Fruit fly (Drosophila melanogaster) whole organism, pupa: ENCODE data around the gene CG10026.
A peak's percentile ranks its signal among the peaks of the same experiment; 100 is the strongest.

ENCODE experiments used
- CG10348 ChIP-seq: fragments of 200-800 bp; sonication (Bioruptor generic); IDR thresholded peaks from 2 replicates; pipeline ENCODE4 v1.3.6; 2022; ENCODE audit warnings: missing biosample characterization, missing genetic modification characterization
- CG12605 ChIP-seq: fragments of 200-800 bp; sonication (Bioruptor generic); IDR thresholded peaks from 2 replicates; pipeline ENCODE4 v1.3.6; 2022; ENCODE audit warnings: missing biosample characterization, missing genetic modification characterization
- CG13204 ChIP-seq: fragments of 200-800 bp; sonication (Bioruptor generic); optimal IDR thresholded peaks from 2 replicates; lab custom pipeline; 2018; ENCODE audit warnings: missing biosample characterization, mild to moderate bottlenecking, missing genetic modification characterization, moderate library complexity
- CG14655 ChIP-seq: fragments of 200-800 bp; sonication (Bioruptor generic); optimal IDR thresholded peaks from 3 replicates; lab custom pipeline; 2017; ENCODE audit warnings: mild to moderate bottlenecking, missing biosample characterization, missing genetic modification reagents, missing genetic modification characterization
- CG15710 ChIP-seq: fragments of 200-800 bp; sonication (Bioruptor generic); optimal IDR thresholded peaks from 2 replicates; lab custom pipeline; 2018; ENCODE audit warnings: missing biosample characterization, mild to moderate bottlenecking, missing genetic modification characterization, moderate library complexity
- CG17806 ChIP-seq: fragments of 200-800 bp; sonication (Bioruptor generic); optimal IDR thresholded peaks from 2 replicates; lab custom pipeline; 2018; ENCODE audit warnings: missing biosample characterization, mild to moderate bottlenecking, missing genetic modification characterization, moderate library complexity
- CG32121 ChIP-seq: fragments of 200-800 bp; sonication (Bioruptor generic); IDR thresholded peaks from 2 replicates; pipeline ENCODE4 v1.3.6; 2022; ENCODE audit warnings: missing biosample characterization, missing genetic modification characterization
- CG34367 ChIP-seq: fragments of 200-800 bp; sonication (Bioruptor generic); optimal IDR thresholded peaks from 2 replicates; lab custom pipeline; 2018; ENCODE audit warnings: missing biosample characterization, mild to moderate bottlenecking, missing genetic modification characterization
- CG4496 ChIP-seq: fragments of 200-800 bp; sonication (Bioruptor generic); IDR thresholded peaks from 3 replicates; pipeline ENCODE4 v1.3.6; 2022; ENCODE audit warnings: missing biosample characterization, missing genetic modification characterization
- CG8159 ChIP-seq: fragments of 200-800 bp; sonication (Bioruptor generic); optimal IDR thresholded peaks from 3 replicates; lab custom pipeline; 2018; ENCODE audit warnings: missing biosample characterization, mild to moderate bottlenecking, missing genetic modification characterization, moderate library complexity
- CG8301 ChIP-seq: fragments of 200-800 bp; sonication (Bioruptor generic); optimal IDR thresholded peaks from 2 replicates; lab custom pipeline; 2018; ENCODE audit warnings: missing biosample characterization, mild to moderate bottlenecking, missing genetic modification characterization
- CG9948 ChIP-seq: fragments of 200-800 bp; sonication (Bioruptor generic); optimal IDR thresholded peaks from 2 replicates; lab custom pipeline; 2018; ENCODE audit warnings: missing biosample characterization, mild to moderate bottlenecking, missing genetic modification characterization, moderate library complexity
- D1 ChIP-seq: fragments of 200-800 bp; sonication (Bioruptor generic); optimal IDR thresholded peaks from 2 replicates; lab custom pipeline; 2018; ENCODE audit warnings: missing biosample characterization, mild to moderate bottlenecking, missing genetic modification characterization, moderate library complexity
- EcR ChIP-seq: fragments of 200-800 bp; sonication (Bioruptor generic); optimal IDR thresholded peaks from 3 replicates; lab custom pipeline; 2019; ENCODE audit warnings: missing biosample characterization, missing genetic modification characterization, mild to moderate bottlenecking, moderate library complexity, missing genetic modification reagents
- Ets98B ChIP-seq: fragments of 200-800 bp; sonication (Bioruptor generic); IDR thresholded peaks from 2 replicates; pipeline ENCODE4 v1.3.6; 2022; ENCODE audit warnings: missing biosample characterization, missing genetic modification characterization
- Pif1A ChIP-seq: fragments of 200-800 bp; sonication (Bioruptor generic); optimal IDR thresholded peaks from 3 replicates; lab custom pipeline; 2016; ENCODE audit warnings: missing biosample characterization, missing genetic modification characterization
- Pif1B ChIP-seq: fragments of 200-800 bp; sonication (Bioruptor generic); optimal IDR thresholded peaks from 3 replicates; lab custom pipeline; 2016; ENCODE audit warnings: missing biosample characterization, missing genetic modification characterization
- Snoo ChIP-seq: fragments of 200-800 bp; sonication (Bioruptor generic); optimal IDR thresholded peaks from 3 replicates; lab custom pipeline; 2017; ENCODE audit warnings: missing biosample characterization, mild to moderate bottlenecking, missing genetic modification characterization, inconsistent platforms
- fd96Ca ChIP-seq: fragments of 200-800 bp; sonication (Bioruptor generic); IDR thresholded peaks from 3 replicates; pipeline ENCODE4 v1.3.6; 2022; ENCODE audit warnings: missing biosample characterization, missing genetic modification characterization
- gl ChIP-seq: fragments of 200-800 bp; sonication (Bioruptor generic); optimal IDR thresholded peaks from 2 replicates; lab custom pipeline; 2018; ENCODE audit warnings: missing biosample characterization, mild to moderate bottlenecking, missing genetic modification characterization
- rn ChIP-seq: fragments of 200-800 bp; sonication (Bioruptor generic); IDR thresholded peaks from 2 replicates; pipeline ENCODE4 v1.3.6; 2022; ENCODE audit warnings: missing biosample characterization, missing genetic modification characterization

Gene CG10026

DNA sequence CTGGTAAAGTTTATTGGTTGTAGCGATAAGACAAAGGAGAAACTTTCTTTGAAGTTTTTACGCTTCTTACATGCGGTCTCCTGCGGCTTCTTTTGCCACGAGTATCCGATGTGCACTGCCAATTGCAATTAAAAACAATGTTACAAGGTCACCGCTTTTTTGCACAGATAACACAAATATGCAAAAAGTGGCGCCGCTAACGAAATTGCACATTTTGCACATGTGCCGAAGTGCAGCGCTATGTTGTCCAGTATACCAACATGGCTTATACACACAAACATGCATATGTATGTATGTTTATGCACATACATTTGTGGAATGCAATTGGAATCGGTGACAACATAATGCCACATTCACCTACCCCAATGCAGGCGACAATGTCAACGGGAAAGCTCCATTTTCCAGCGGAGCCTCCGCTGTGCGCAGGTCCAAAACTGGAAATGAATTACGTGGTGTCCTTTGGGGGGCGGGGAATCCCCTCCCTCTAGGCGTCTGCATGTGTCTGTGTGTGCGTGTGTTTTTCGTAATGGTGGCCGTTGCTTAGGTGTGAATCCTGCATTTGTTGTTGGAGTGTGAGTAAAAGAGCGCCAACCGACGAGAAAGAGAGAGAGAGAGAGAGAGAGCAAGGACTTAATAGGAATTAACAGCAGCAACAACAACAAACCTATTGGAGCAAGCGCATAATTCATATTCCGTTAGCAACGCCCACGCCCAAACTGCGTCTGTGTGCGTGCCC is 25.4 kb downstream of the CG10026 start:
- TF ChIP-seq D1 (tag; lab: Kevin White, UChicago) = no peak
- TF ChIP-seq Snoo (tag; lab: Kevin White, UChicago) = no peak
- no peak for TF ChIP-seq CG8301 (tag; lab: Kevin White, UChicago)
- no peak for TF ChIP-seq CG14655 (GFP tag; lab: Kevin White, UChicago)
- TF ChIP-seq CG15710 (tag; lab: Kevin White, UChicago) = no peak
- no peak for TF ChIP-seq CG34367
- TF ChIP-seq CG17806 = no peak
- no peak for TF ChIP-seq Pif1A
- TF ChIP-seq, all 21 proteins: peak for 0

DNA sequence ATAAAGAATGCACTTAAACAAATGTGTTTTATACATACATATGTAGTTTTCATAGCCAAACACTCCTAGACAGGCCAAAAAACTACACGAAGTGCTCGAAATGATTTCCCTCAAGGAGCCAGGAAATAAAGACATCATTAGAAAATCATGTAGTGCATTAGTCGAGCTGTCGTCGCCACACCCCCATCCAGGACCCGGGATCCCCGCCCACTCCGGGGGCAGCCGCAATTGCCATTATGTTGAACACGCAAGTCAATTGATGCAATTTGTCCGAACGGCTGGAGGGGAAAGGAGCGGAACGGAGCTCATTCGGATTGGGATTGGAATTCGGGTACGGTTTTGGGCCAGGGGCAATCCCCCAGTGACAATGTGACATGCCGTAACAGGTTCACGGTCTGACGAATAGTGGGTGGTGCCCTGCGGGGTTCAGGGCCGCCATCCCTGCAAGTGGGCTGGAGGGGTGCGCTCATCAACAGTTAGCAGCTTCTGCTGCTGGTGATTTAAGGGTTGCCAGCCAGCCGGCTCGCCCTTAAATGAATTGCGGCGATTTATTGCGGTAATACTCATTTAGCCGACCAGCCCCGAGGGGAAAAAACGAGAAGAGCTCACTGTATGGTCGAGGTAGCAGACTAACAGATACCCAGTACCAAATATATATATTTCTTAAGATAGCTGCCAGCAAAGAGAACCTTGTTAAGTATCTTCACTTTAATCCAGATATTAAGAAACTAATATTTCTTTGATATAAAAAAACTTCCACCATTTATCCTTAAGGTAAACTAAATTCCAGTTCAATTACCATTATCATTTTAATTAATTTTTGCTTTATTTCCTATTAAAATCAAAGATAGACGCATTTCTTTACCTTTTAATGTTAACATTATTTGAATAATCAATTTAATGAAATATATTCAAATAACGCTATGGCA is 26.6 kb downstream of the CG10026 start:
- no peak for TF ChIP-seq Ets98B (GFP tag; lab: Robert Waterston, UW)
- no peak for TF ChIP-seq Snoo (tag; lab: Kevin White, UChicago)
- TF ChIP-seq CG13204 (GFP tag; lab: Kevin White, UChicago) = no peak
- TF ChIP-seq CG10348 (GFP tag; lab: Robert Waterston, UW) = no peak
- TF ChIP-seq CG8159 (tag; lab: Kevin White, UChicago) = no peak
- no peak for TF ChIP-seq CG34367
- TF ChIP-seq CG15710 (tag; lab: Kevin White, UChicago) = no peak
- no peak for TF ChIP-seq Pif1A

DNA sequence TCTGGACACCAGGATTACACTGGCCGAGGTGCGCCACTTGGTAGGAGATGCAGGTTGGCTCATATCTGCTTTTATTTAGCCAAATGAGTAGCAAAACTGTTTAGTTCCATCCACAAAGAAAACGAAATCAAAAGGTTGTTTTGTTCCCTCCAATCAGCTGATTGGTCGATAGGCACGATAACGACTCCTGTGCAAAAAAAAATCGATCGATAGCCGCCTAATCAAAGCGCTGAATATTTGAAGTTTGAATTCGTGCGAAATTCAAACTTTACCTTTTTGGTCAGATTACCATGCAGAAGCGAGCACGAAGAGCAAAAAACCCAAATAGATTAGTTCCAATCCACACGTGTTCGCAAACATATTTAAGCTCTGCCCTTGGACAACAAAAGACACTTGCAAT is 30.5 kb downstream of the CG10026 start, which contains the start of the genes CG10195 and CG13084:
CG10195 (minus strand) TSS at position 167 of the 400 bp plus-strand sequence.
CG13084 (plus strand) TSS at position 392 of the 400 bp plus-strand sequence.
- TF ChIP-seq CG15710 (tag; lab: Kevin White, UChicago) (no peak), CG4496 (GFP tag; lab: Robert Waterston, UW) (no peak), CG14655 (GFP tag; lab: Kevin White, UChicago) (no peak)

DNA sequence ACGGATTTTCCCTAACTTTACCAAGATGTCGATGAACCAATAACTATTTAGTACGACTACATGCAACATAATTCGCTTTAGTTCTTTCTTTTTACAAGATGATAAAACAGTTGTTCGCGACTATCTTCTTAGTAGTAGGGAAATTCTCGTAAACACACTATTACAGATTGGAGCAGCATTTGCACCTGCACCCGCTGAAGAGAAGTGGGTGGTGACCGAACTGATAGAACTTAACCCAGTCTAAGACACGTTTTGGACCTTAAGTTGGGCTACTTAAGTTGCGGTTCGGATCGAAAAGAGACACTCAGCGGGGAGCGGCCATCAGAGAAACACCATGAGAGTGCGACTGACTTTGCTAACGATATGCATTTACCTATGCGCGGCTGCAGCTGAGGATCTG is 33.1 kb downstream of the CG10026 start, which contains the start of gene CG13083:
CG13083 (plus strand) TSS at position 301 of the 400 bp plus-strand sequence.
- no peak for TF ChIP-seq CG8159 (tag; lab: Kevin White, UChicago)
- no peak for TF ChIP-seq CG17806
- TF ChIP-seq EcR (GFP tag; lab: Kevin White, UChicago) = no peak
- no peak for TF ChIP-seq Ets98B (GFP tag; lab: Robert Waterston, UW)
- TF ChIP-seq CG4496 (GFP tag; lab: Robert Waterston, UW) = no peak
- TF ChIP-seq gl (tag; lab: Kevin White, UChicago) = no peak
- no peak for TF ChIP-seq CG9948
- TF ChIP-seq CG8301 (tag; lab: Kevin White, UChicago) = no peak
- no peak for TF ChIP-seq rn (GFP tag; lab: Robert Waterston, UW)
- TF ChIP-seq, all 21 proteins: peak for 0

DNA sequence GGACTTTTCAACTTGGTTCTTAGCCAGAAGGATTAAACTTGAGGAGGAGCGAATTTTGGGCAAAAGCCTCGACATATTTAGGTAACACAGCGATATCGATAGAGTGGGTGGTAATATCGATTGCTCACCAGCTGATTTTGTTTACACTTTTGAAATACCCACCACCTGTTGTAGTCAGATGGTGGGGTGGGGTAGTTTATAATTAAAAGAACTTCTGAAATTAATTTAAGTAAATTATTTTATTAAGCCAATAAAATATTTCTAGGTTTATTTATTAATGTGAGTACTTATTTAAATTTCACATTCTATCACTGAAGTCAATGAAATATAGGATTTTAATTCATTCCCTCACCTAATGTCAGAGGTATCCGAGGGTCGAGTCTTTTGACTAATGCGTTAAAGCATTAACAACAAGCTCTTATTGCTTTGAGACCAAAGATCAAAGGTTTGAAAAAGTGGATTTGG is 36.0 kb downstream of the CG10026 start, which contains the start of the genes CG10194 and CG18094:
CG10194 (minus strand) TSS at position 108 of the 465 bp plus-strand sequence.
CG18094 (plus strand) TSS at position 266 of the 465 bp plus-strand sequence.
- no peak for TF ChIP-seq Ets98B (GFP tag; lab: Robert Waterston, UW)
- no peak for TF ChIP-seq CG34367
- no peak for TF ChIP-seq Pif1A
- peak; percentile 61 for TF ChIP-seq CG12605
- TF ChIP-seq CG9948 = no peak
- no peak for TF ChIP-seq CG10348 (GFP tag; lab: Robert Waterston, UW)
- TF ChIP-seq fd96Ca (GFP tag; lab: Robert Waterston, UW) = no peak
- TF ChIP-seq rn (GFP tag; lab: Robert Waterston, UW) = no peak
- TF ChIP-seq CG8301 (tag; lab: Kevin White, UChicago) = no peak
- TF ChIP-seq CG4496 (GFP tag; lab: Robert Waterston, UW) = peak; percentile 40; the same call in 1 of the 3 replicates
- no peak for TF ChIP-seq CG13204 (GFP tag; lab: Kevin White, UChicago)
- no peak for TF ChIP-seq Snoo (tag; lab: Kevin White, UChicago)
- no peak for TF ChIP-seq CG14655 (GFP tag; lab: Kevin White, UChicago)
- TF ChIP-seq CG15710 (tag; lab: Kevin White, UChicago) = no peak
- no peak for TF ChIP-seq EcR (GFP tag; lab: Kevin White, UChicago)
- TF ChIP-seq Pif1B (GFP tag; lab: Kevin White, UChicago) = no peak
- no peak for TF ChIP-seq CG8159 (tag; lab: Kevin White, UChicago)
- TF ChIP-seq D1 (tag; lab: Kevin White, UChicago) = no peak
- peak; percentile 50 for TF ChIP-seq CG32121
- TF ChIP-seq CG17806 = no peak
- no peak for TF ChIP-seq gl (tag; lab: Kevin White, UChicago)
